Worm (Caenorhabditis elegans) whole organism, L2 larva: ENCODE results near the gene C32D5.12.

Experiments used
- Y55F3AM.14 ChIP-seq: fragments of 200-800 bp; sonication (Bioruptor generic); optimal IDR thresholded peaks from 2 replicates; lab custom pipeline; 2018; ENCODE audit warnings: mild to moderate bottlenecking, missing genetic modification characterization, missing compliant biosample characterization
- ZK546.5 ChIP-seq: sonication (generic microtip); optimal IDR thresholded peaks from 2 replicates; lab custom pipeline; 2017; ENCODE audit warnings: missing biosample characterization, missing genetic modification characterization
- alr-1 ChIP-seq: fragments of 150-350 bp; optimal IDR thresholded peaks from 2 replicates; lab custom pipeline; 2014; ENCODE audit warnings: missing biosample characterization, missing genetic modification characterization
- aly-2 ChIP-seq: fragments of 150-350 bp; optimal IDR thresholded peaks from 2 replicates; lab custom pipeline; 2014; ENCODE audit warnings: missing biosample characterization, missing genetic modification characterization
- ama-1 ChIP-seq: fragments of 150-350 bp; optimal IDR thresholded peaks from 2 replicates; lab custom pipeline; 2018; ENCODE audit warnings: inconsistent platforms
- blmp-1 ChIP-seq: sonication (generic microtip); optimal IDR thresholded peaks from 2 replicates; lab custom pipeline; 2017; ENCODE audit warnings: missing genetic modification characterization, mild to moderate bottlenecking, missing compliant biosample characterization, antibody characterized with exemption, moderate library complexity; ENCODE audit not compliant: insufficient read depth
- ceh-82 ChIP-seq: fragments of 150-350 bp; optimal IDR thresholded peaks from 2 replicates; lab custom pipeline; 2014; ENCODE audit warnings: missing biosample characterization, missing genetic modification characterization
- crh-2 ChIP-seq: sonication (generic microtip); optimal IDR thresholded peaks from 2 replicates; lab custom pipeline; 2017; ENCODE audit warnings: missing biosample characterization, missing genetic modification characterization
- dmd-4 ChIP-seq: sonication (generic microtip); optimal IDR thresholded peaks from 2 replicates; lab custom pipeline; 2017; ENCODE audit warnings: missing biosample characterization, missing genetic modification characterization
- elt-1 ChIP-seq: fragments of 150-350 bp; optimal IDR thresholded peaks from 2 replicates; lab custom pipeline; 2014; ENCODE audit warnings: missing biosample characterization, missing genetic modification characterization
- elt-3 ChIP-seq: sonication (generic microtip); optimal IDR thresholded peaks from 2 replicates; lab custom pipeline; 2017; ENCODE audit warnings: missing biosample characterization, missing genetic modification characterization
- fos-1 ChIP-seq: fragments of 150-350 bp; optimal IDR thresholded peaks from 2 replicates; lab custom pipeline; 2014; ENCODE audit warnings: missing biosample characterization, missing genetic modification characterization
- gmeb-1 ChIP-seq: fragments of 150-350 bp; optimal IDR thresholded peaks from 2 replicates; lab custom pipeline; 2014; ENCODE audit warnings: missing biosample characterization, missing genetic modification characterization
- lin-11 ChIP-seq: fragments of 150-350 bp; sonication (generic microtip); optimal IDR thresholded peaks from 2 replicates; lab custom pipeline; 2014; ENCODE audit warnings: missing biosample characterization, missing genetic modification characterization, inconsistent platforms, mixed read lengths
- lin-39 ChIP-seq: fragments of 150-350 bp; optimal IDR thresholded peaks from 2 replicates; lab custom pipeline; 2014; ENCODE audit warnings: missing biosample characterization, missing genetic modification reagents, missing genetic modification characterization
- mab-5 ChIP-seq: fragments of 150-350 bp; optimal IDR thresholded peaks from 2 replicates; lab custom pipeline; 2014; ENCODE audit warnings: missing biosample characterization, missing genetic modification characterization
- mdl-1 ChIP-seq, 2 experiments: fragments of 150-350 bp in 1 of 2; sonication (generic microtip) in 1 of 2; optimal IDR thresholded peaks; 2 replicates each; lab custom pipeline; 2017; ENCODE audit warnings: missing biosample characterization in 2 of 2, missing genetic modification characterization in 2 of 2
- nhr-10 ChIP-seq: sonication (generic microtip); optimal IDR thresholded peaks from 2 replicates; lab custom pipeline; 2017; ENCODE audit warnings: missing biosample characterization, missing genetic modification characterization
- nhr-11 ChIP-seq: fragments of 150-350 bp; optimal IDR thresholded peaks from 2 replicates; lab custom pipeline; 2014; ENCODE audit warnings: missing biosample characterization, missing genetic modification characterization
- nhr-12 ChIP-seq: fragments of 150-350 bp; optimal IDR thresholded peaks from 2 replicates; lab custom pipeline; 2014; ENCODE audit warnings: missing biosample characterization, missing genetic modification characterization
- nhr-129 ChIP-seq: fragments of 150-350 bp; optimal IDR thresholded peaks from 2 replicates; lab custom pipeline; 2014; ENCODE audit warnings: missing biosample characterization, missing genetic modification characterization
- nhr-21 ChIP-seq: fragments of 150-350 bp; optimal IDR thresholded peaks from 2 replicates; lab custom pipeline; 2014; ENCODE audit warnings: missing biosample characterization, missing genetic modification characterization
- nhr-25 ChIP-seq: fragments of 150-350 bp; sonication (generic microtip); optimal IDR thresholded peaks from 3 replicates; lab custom pipeline; 2014; ENCODE audit warnings: missing biosample characterization, missing genetic modification characterization
- peb-1 ChIP-seq: fragments of 150-350 bp; optimal IDR thresholded peaks from 2 replicates; lab custom pipeline; 2014; ENCODE audit warnings: missing biosample characterization, missing genetic modification characterization
- skn-1 ChIP-seq: sonication (generic microtip); optimal IDR thresholded peaks from 2 replicates; lab custom pipeline; 2017; ENCODE audit warnings: missing biosample characterization, missing genetic modification characterization
- sma-3 ChIP-seq: sonication (generic microtip); optimal IDR thresholded peaks from 2 replicates; lab custom pipeline; 2016; ENCODE audit warnings: missing genetic modification reagents, missing genetic modification characterization, missing compliant biosample characterization
- sma-9 ChIP-seq, 2 experiments: fragments of 150-350 bp in 1 of 2; sonication (generic microtip) in 1 of 2; optimal IDR thresholded peaks; 2 replicates each; lab custom pipeline; 2014 to 2016; ENCODE audit warnings: missing genetic modification characterization in 2 of 2, mild to moderate bottlenecking in 1 of 2, missing biosample characterization in 1 of 2, missing compliant biosample characterization in 1 of 2, missing genetic modification reagents in 1 of 2, moderate library complexity in 1 of 2
- unc-62 ChIP-seq: fragments of 150-350 bp; optimal IDR thresholded peaks from 2 replicates; lab custom pipeline; 2014; ENCODE audit warnings: missing biosample characterization, missing genetic modification reagents, missing genetic modification characterization
- zag-1 ChIP-seq: fragments of 150-350 bp; optimal IDR thresholded peaks from 2 replicates; lab custom pipeline; 2014; ENCODE audit warnings: missing biosample characterization, missing genetic modification characterization
- ztf-1 ChIP-seq: fragments of 200-800 bp; sonication (Bioruptor generic); conservative IDR thresholded peaks from 2 replicates; pipeline ENCODE4 v1.3.6; 2022; ENCODE audit warnings: missing genetic modification characterization, missing compliant biosample characterization
- ztf-4 ChIP-seq: fragments of 150-350 bp; optimal IDR thresholded peaks from 2 replicates; lab custom pipeline; 2014; ENCODE audit warnings: missing biosample characterization, missing genetic modification characterization

Gene C32D5.12

DNA sequence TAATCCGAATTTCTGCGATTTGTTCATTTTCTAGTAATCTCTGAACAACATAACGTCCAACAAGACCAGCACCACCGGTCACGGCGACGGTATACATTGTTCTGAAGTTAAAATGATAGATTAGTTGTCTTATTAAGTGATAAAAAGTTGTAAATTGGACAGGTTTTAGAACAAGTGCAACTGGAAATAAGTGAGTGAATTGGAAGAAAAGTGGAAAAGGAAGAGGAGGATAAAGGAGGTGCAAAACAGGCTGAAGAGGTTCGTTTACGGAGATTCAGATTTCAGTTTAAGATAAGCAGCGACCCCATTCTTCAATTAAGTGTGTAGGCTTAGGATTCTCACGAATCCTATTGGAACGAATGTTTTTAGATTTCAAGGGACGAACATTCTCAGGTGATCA is at the start of gene C32D5.12:
Gene C32D5.12, minus strand, starts transcription at position 101 of the 400 bp plus-strand sequence.
- TF ChIP-seq ztf-4 (tag; lab: Kevin White, UChicago) = no peak
- TF ChIP-seq zag-1 (tag; lab: Kevin White, UChicago) = no peak
- no peak for TF ChIP-seq sma-3
- TF ChIP-seq nhr-25 (tag; lab: Kevin White, UChicago) = no peak
- TF ChIP-seq nhr-21 (tag; lab: Kevin White, UChicago) = no peak
- no peak for TF ChIP-seq fos-1 (tag; lab: Kevin White, UChicago)
- TF ChIP-seq skn-1 (tag; lab: Kevin White, UChicago) = no peak

DNA sequence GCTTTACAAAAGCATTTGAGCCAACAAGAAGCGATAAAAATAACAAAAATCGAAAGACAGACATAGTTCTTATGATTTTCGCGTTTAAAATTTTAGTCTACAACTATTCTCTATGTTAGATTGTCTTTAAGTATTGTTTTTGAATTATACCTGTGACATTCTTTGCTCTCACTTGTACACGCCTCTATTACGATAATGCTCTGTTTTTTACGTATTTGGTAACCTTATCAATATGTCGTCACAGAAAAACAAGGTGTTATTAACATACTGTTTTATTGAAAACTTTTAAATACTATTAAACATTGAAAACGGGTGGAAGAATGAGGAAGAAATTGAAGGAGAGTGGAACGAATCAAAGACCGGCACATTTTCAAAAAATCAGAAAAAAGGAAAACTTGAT is 48.5 kb upstream of the C32D5.12 start, which contains the start of gene spp-11:
Gene spp-11, minus strand, starts transcription at position 101 of the 400 bp plus-strand sequence.
- TF ChIP-seq dmd-4 = no peak
- TF ChIP-seq nhr-11 = no peak
- TF ChIP-seq peb-1 (tag; lab: Kevin White, UChicago) = no peak
- TF ChIP-seq crh-2 (tag; lab: Kevin White, UChicago) = no peak
- no peak for TF ChIP-seq alr-1 (tag; lab: Kevin White, UChicago)
- TF ChIP-seq sma-3 = no peak
- no peak for TF ChIP-seq elt-1
- no peak for TF ChIP-seq ZK546.5 (tag; lab: Kevin White, UChicago)
- TF ChIP-seq nhr-10 (tag; lab: Kevin White, UChicago) = no peak
- TF ChIP-seq mab-5 = no peak
- no peak for TF ChIP-seq ztf-1 (GFP tag; lab: Robert Waterston, UW)
- TF ChIP-seq gmeb-1 (tag; lab: Kevin White, UChicago) = no peak
- no peak for TF ChIP-seq nhr-25 (tag; lab: Kevin White, UChicago)

DNA sequence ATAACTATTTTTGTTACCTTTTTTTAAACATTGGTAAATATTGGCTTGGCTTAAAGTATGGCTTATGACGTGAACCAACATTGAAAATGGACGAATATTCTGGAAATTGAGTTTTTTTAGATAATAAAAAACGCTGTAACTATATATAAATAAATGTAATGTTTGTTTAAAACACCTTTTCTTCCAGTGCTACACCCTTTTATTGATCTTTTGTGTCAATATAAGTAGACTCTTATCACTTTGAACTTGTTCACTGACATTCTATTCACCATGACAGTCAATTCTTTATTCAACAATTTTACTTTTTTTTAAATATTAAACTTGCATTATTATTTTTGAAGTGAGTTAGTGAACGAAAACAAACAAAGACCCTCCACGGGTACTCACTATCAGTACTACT is 44.4 kb upstream of the C32D5.12 start, which contains the start of gene T25D10.1:
Gene T25D10.1, plus strand, starts transcription at position 169 of the 400 bp plus-strand sequence.
- TF ChIP-seq blmp-1 (tag; lab: Kevin White, UChicago) (no peak), nhr-12 (tag; lab: Kevin White, UChicago) (no peak)

ce11 chrII:6401649-6402048 is 42.8 kb upstream of the C32D5.12 start, which contains the start of gene btb-2:
Gene btb-2, plus strand, starts transcription at chrII:6401949.
- TF ChIP-seq sma-9 (GFP tag; optimal IDR thresholded peaks at IDR 0.05; lab: Kevin White, UChicago) = no peak
- TF ChIP-seq sma-9 (tag; optimal IDR thresholded peaks at IDR 0.05; lab: Kevin White, UChicago) = no peak
- no peak for TF ChIP-seq ama-1 (lab: Kevin White, UChicago)
- no peak for TF ChIP-seq lin-11 (tag; lab: Kevin White, UChicago)
- no peak for TF ChIP-seq Y55F3AM.14 (GFP tag; lab: Kevin White, UChicago)
- no peak for TF ChIP-seq mdl-1 (tag; optimal IDR thresholded peaks at IDR 0.05; lab: Kevin White, UChicago)
- TF ChIP-seq gmeb-1 (tag; lab: Kevin White, UChicago) = no peak
- TF ChIP-seq skn-1 (tag; lab: Kevin White, UChicago) = no peak

DNA sequence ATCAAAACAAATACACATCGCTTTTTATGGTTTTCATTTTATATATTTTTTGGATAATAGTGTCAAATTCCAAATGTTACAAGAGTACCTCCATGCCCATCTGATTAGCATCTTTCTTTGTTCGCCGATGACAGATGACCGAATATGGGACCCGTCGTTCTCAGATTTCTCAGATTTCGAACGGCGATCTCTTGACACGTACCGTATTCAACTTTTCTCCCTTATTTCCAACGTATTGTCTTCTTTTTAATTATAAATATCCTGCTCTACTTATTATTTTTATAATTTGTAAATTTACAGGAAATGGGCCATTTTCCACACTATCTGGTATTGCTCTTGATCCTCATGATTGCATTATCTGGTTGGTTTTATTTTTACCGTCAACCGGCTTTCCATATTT is 39.6 kb upstream of the C32D5.12 start, which contains the start of gene zig-10:
Gene zig-10, plus strand, starts transcription at position 301 of the 400 bp plus-strand sequence.
- TF ChIP-seq fos-1 (tag; lab: Kevin White, UChicago) = no peak
- TF ChIP-seq ceh-82 (tag; lab: Kevin White, UChicago) = no peak
- TF ChIP-seq mab-5 = no peak
- TF ChIP-seq, all 48 proteins: peak for 0

ce11 chrII:6394037-6394436 is 35.2 kb upstream of the C32D5.12 start:
- TF ChIP-seq skn-1 (tag; lab: Kevin White, UChicago) = no peak

ce11 chrII:6391195-6391594 is 32.4 kb upstream of the C32D5.12 start, which contains the start of gene F58F12.3:
Gene F58F12.3, minus strand, starts transcription at chrII:6391295.
- TF ChIP-seq elt-1 = no peak
- TF ChIP-seq lin-11 (tag; lab: Kevin White, UChicago) = no peak
- no peak for TF ChIP-seq nhr-10 (tag; lab: Kevin White, UChicago)
- TF ChIP-seq ztf-4 (tag; lab: Kevin White, UChicago) = no peak
- no peak for TF ChIP-seq mab-5
- no peak for TF ChIP-seq unc-62 (GFP tag; lab: Kevin White, UChicago)
- TF ChIP-seq elt-3 (tag; lab: Kevin White, UChicago) = no peak
- TF ChIP-seq mdl-1 (tag; optimal IDR thresholded peaks at IDR 0.05; lab: Kevin White, UChicago) = no peak
- TF ChIP-seq skn-1 (tag; lab: Kevin White, UChicago) = no peak
- TF ChIP-seq ama-1 (lab: Kevin White, UChicago) = no peak
- no peak for TF ChIP-seq nhr-129 (tag; lab: Kevin White, UChicago)
- no peak for TF ChIP-seq ZK546.5 (tag; lab: Kevin White, UChicago)
- no peak for TF ChIP-seq nhr-11
- TF ChIP-seq nhr-25 (tag; lab: Kevin White, UChicago) = no peak
- no peak for TF ChIP-seq lin-39 (tag; lab: Kevin White, UChicago)
- no peak for TF ChIP-seq zag-1 (tag; lab: Kevin White, UChicago)
- no peak for TF ChIP-seq sma-3
- TF ChIP-seq peb-1 (tag; lab: Kevin White, UChicago) = no peak
- TF ChIP-seq aly-2 = no peak
